Worm (Caenorhabditis elegans) whole organism, late embryonic: ENCODE results near the gene ZK930.2.

Experiments
- F13H6.1 ChIP-seq: sonication (generic microtip); optimal IDR thresholded peaks from 2 replicates; lab custom pipeline; 2016; ENCODE audit warnings: missing genetic modification characterization, missing compliant biosample characterization
- K02D7.2 ChIP-seq: sonication (generic microtip); optimal IDR thresholded peaks from 2 replicates; lab custom pipeline; 2017; ENCODE audit warnings: mild to moderate bottlenecking, missing genetic modification characterization, missing compliant biosample characterization
- T23F11.4 ChIP-seq: fragments of 200-800 bp; sonication (Bioruptor generic); optimal IDR thresholded peaks from 2 replicates; lab custom pipeline; 2018; ENCODE audit warnings: mild to moderate bottlenecking, missing genetic modification characterization, missing compliant biosample characterization
- Y22D7AL.16 ChIP-seq: sonication (generic microtip); optimal IDR thresholded peaks from 2 replicates; lab custom pipeline; 2016; ENCODE audit warnings: missing genetic modification characterization, missing compliant biosample characterization
- ahr-1 ChIP-seq: sonication (generic microtip); optimal IDR thresholded peaks from 2 replicates; lab custom pipeline; 2016; ENCODE audit warnings: missing genetic modification characterization, missing compliant biosample characterization
- ama-1 ChIP-seq: fragments of 150-350 bp; optimal IDR thresholded peaks from 2 replicates; lab custom pipeline; 2014
- ceh-2 ChIP-seq: sonication (generic microtip); optimal IDR thresholded peaks from 2 replicates; lab custom pipeline; 2016; ENCODE audit warnings: missing genotype, missing genetic modification characterization, missing compliant biosample characterization
- ceh-22 ChIP-seq: sonication (generic microtip); optimal IDR thresholded peaks from 2 replicates; lab custom pipeline; 2017; ENCODE audit warnings: missing biosample characterization, missing genetic modification characterization
- ceh-24 ChIP-seq: sonication (generic microtip); optimal IDR thresholded peaks from 2 replicates; lab custom pipeline; 2016; ENCODE audit warnings: mild to moderate bottlenecking, missing genetic modification characterization, missing compliant biosample characterization
- ceh-31 ChIP-seq: sonication (generic microtip); optimal IDR thresholded peaks from 2 replicates; lab custom pipeline; 2016; ENCODE audit warnings: missing genetic modification characterization, missing compliant biosample characterization
- ceh-34 ChIP-seq: sonication (generic microtip); optimal IDR thresholded peaks from 2 replicates; lab custom pipeline; 2016; ENCODE audit warnings: mild to moderate bottlenecking, missing genetic modification characterization, missing compliant biosample characterization
- ceh-45 ChIP-seq: fragments of 200-800 bp; sonication (Bioruptor generic); IDR thresholded peaks from 2 replicates; pipeline ENCODE4 v1.3.6; 2022; ENCODE audit warnings: missing genetic modification reagents, missing genetic modification characterization, missing compliant biosample characterization
- ceh-48 ChIP-seq: sonication (generic microtip); optimal IDR thresholded peaks from 2 replicates; lab custom pipeline; 2016; ENCODE audit warnings: missing genetic modification characterization, inconsistent platforms, missing compliant biosample characterization
- ceh-6 ChIP-seq: fragments of 200-800 bp; sonication (Bioruptor generic); optimal IDR thresholded peaks from 2 replicates; lab custom pipeline; 2018; ENCODE audit warnings: mild to moderate bottlenecking, missing genetic modification characterization, missing compliant biosample characterization
- che-1 ChIP-seq: sonication (generic microtip); optimal IDR thresholded peaks from 2 replicates; lab custom pipeline; 2016; ENCODE audit warnings: mild to moderate bottlenecking, missing genetic modification characterization, missing compliant biosample characterization
- dmd-4 ChIP-seq: sonication (generic microtip); optimal IDR thresholded peaks from 2 replicates; lab custom pipeline; 2016; ENCODE audit warnings: borderline replicate concordance, missing genetic modification characterization, missing compliant biosample characterization
- dve-1 ChIP-seq: sonication (generic microtip); optimal IDR thresholded peaks from 2 replicates; lab custom pipeline; 2017; ENCODE audit warnings: antibody characterized with exemption, mild to moderate bottlenecking, missing genetic modification characterization, missing compliant biosample characterization
- elt-2 ChIP-seq: sonication (generic microtip); optimal IDR thresholded peaks from 2 replicates; lab custom pipeline; 2016; ENCODE audit warnings: missing genetic modification reagents, missing genetic modification characterization, missing compliant biosample characterization
- elt-4 ChIP-seq: sonication (generic microtip); optimal IDR thresholded peaks from 2 replicates; lab custom pipeline; 2016; ENCODE audit warnings: missing genetic modification characterization, missing compliant biosample characterization
- ets-4 ChIP-seq: sonication (generic microtip); optimal IDR thresholded peaks from 2 replicates; lab custom pipeline; 2016; ENCODE audit warnings: missing genetic modification characterization, missing compliant biosample characterization
- eyg-1 ChIP-seq: sonication (generic microtip); optimal IDR thresholded peaks from 2 replicates; lab custom pipeline; 2016; ENCODE audit warnings: missing genotype, missing genetic modification characterization, missing compliant biosample characterization
- fax-1 ChIP-seq: sonication (generic microtip); optimal IDR thresholded peaks from 2 replicates; lab custom pipeline; 2016; ENCODE audit warnings: missing genotype, missing genetic modification characterization, missing compliant biosample characterization
- fkh-10 ChIP-seq: fragments of 150-350 bp; optimal IDR thresholded peaks from 2 replicates; lab custom pipeline; 2014; ENCODE audit warnings: missing biosample characterization, missing genetic modification reagents, missing genetic modification characterization
- fkh-6 ChIP-seq: sonication (generic microtip); optimal IDR thresholded peaks from 2 replicates; lab custom pipeline; 2016; ENCODE audit warnings: missing genetic modification characterization, missing compliant biosample characterization
- gmeb-2 ChIP-seq: sonication (generic microtip); optimal IDR thresholded peaks from 2 replicates; lab custom pipeline; 2016; ENCODE audit warnings: missing genetic modification characterization, inconsistent platforms, missing compliant biosample characterization
- hlh-15 ChIP-seq: sonication (generic microtip); optimal IDR thresholded peaks from 2 replicates; lab custom pipeline; 2016; ENCODE audit warnings: missing genetic modification characterization, missing compliant biosample characterization
- hlh-30 ChIP-seq: sonication (generic microtip); optimal IDR thresholded peaks from 2 replicates; lab custom pipeline; 2017; ENCODE audit warnings: antibody characterized with exemption, missing genetic modification characterization, missing compliant biosample characterization; ENCODE audit not compliant: insufficient read depth
- lim-6 ChIP-seq: sonication (generic microtip); optimal IDR thresholded peaks from 2 replicates; lab custom pipeline; 2016; ENCODE audit warnings: missing genetic modification characterization, missing compliant biosample characterization
- madf-2 ChIP-seq: sonication (generic microtip); optimal IDR thresholded peaks from 2 replicates; lab custom pipeline; 2017; ENCODE audit warnings: missing genetic modification characterization, missing compliant biosample characterization
- nfya-1 ChIP-seq: sonication (generic microtip); optimal IDR thresholded peaks from 2 replicates; lab custom pipeline; 2017; ENCODE audit warnings: missing genetic modification characterization, mild to moderate bottlenecking, missing compliant biosample characterization, antibody characterized with exemption, moderate library complexity
- nhr-11 ChIP-seq: fragments of 150-350 bp; optimal IDR thresholded peaks from 2 replicates; lab custom pipeline; 2014; ENCODE audit warnings: missing biosample characterization, missing genetic modification characterization
- nhr-232 ChIP-seq: sonication (generic microtip); optimal IDR thresholded peaks from 2 replicates; lab custom pipeline; 2016; ENCODE audit warnings: missing genetic modification characterization, missing compliant biosample characterization
- pag-3 ChIP-seq: sonication (generic microtip); optimal IDR thresholded peaks from 2 replicates; lab custom pipeline; 2016; ENCODE audit warnings: missing compliant biosample characterization, missing genetic modification characterization, borderline replicate concordance
- pha-2 ChIP-seq: sonication (generic microtip); optimal IDR thresholded peaks from 2 replicates; lab custom pipeline; 2017; ENCODE audit warnings: mild to moderate bottlenecking, missing genetic modification characterization, missing compliant biosample characterization
- pha-4 ChIP-seq: fragments of 150-350 bp; optimal IDR thresholded peaks from 2 replicates; lab custom pipeline; 2018; ENCODE audit warnings: missing biosample characterization, missing genetic modification reagents, missing genetic modification characterization
- pqm-1 ChIP-seq: sonication (generic microtip); optimal IDR thresholded peaks from 2 replicates; lab custom pipeline; 2016; ENCODE audit warnings: missing genetic modification characterization, missing compliant biosample characterization
- pros-1 ChIP-seq: fragments of 150-350 bp; optimal IDR thresholded peaks from 2 replicates; lab custom pipeline; 2014; ENCODE audit warnings: missing biosample characterization, missing genetic modification reagents, missing genetic modification characterization
- ref-2 ChIP-seq: sonication (generic microtip); optimal IDR thresholded peaks from 2 replicates; lab custom pipeline; 2016; ENCODE audit warnings: missing genetic modification characterization, missing compliant biosample characterization
- rnt-1 ChIP-seq: sonication (generic microtip); optimal IDR thresholded peaks from 2 replicates; lab custom pipeline; 2016; ENCODE audit warnings: missing genetic modification characterization, missing compliant biosample characterization
- sdc-2 ChIP-seq: sonication (generic microtip); optimal IDR thresholded peaks from 2 replicates; lab custom pipeline; 2016; ENCODE audit warnings: missing genotype, missing genetic modification characterization, missing compliant biosample characterization
- sox-2 ChIP-seq: fragments of 200-800 bp; sonication (Bioruptor generic); IDR thresholded peaks from 2 replicates; pipeline ENCODE4 v1.3.6; 2022; ENCODE audit warnings: missing genetic modification reagents, missing genetic modification characterization, missing compliant biosample characterization
- sox-4 ChIP-seq: sonication (generic microtip); optimal IDR thresholded peaks from 2 replicates; lab custom pipeline; 2017; ENCODE audit warnings: mild to moderate bottlenecking, missing genetic modification characterization, inconsistent platforms, missing compliant biosample characterization
- syd-9 ChIP-seq: sonication (generic microtip); optimal IDR thresholded peaks from 2 replicates; lab custom pipeline; 2016; ENCODE audit warnings: mild to moderate bottlenecking, missing genetic modification characterization, moderate library complexity, missing compliant biosample characterization
- tbx-2 ChIP-seq: sonication (generic microtip); optimal IDR thresholded peaks from 2 replicates; lab custom pipeline; 2016; ENCODE audit warnings: missing genetic modification characterization, missing compliant biosample characterization
- ttx-3 ChIP-seq: sonication (generic microtip); optimal IDR thresholded peaks from 2 replicates; lab custom pipeline; 2016; ENCODE audit warnings: missing genetic modification reagents, missing genetic modification characterization, missing compliant biosample characterization
- unc-55 ChIP-seq: sonication (generic microtip); optimal IDR thresholded peaks from 2 replicates; lab custom pipeline; 2017; ENCODE audit warnings: missing biosample characterization, missing genetic modification reagents, missing genetic modification characterization
- unc-86 ChIP-seq: sonication (generic microtip); optimal IDR thresholded peaks from 2 replicates; lab custom pipeline; 2016; ENCODE audit warnings: missing genetic modification characterization, missing compliant biosample characterization
- zip-5 ChIP-seq: sonication (generic microtip); optimal IDR thresholded peaks from 2 replicates; lab custom pipeline; 2016; ENCODE audit warnings: missing genetic modification characterization, missing compliant biosample characterization
- ztf-16 ChIP-seq: sonication (generic microtip); optimal IDR thresholded peaks from 2 replicates; lab custom pipeline; 2017; ENCODE audit warnings: missing genetic modification characterization, missing compliant biosample characterization

The ZK930.2 gene

DNA sequence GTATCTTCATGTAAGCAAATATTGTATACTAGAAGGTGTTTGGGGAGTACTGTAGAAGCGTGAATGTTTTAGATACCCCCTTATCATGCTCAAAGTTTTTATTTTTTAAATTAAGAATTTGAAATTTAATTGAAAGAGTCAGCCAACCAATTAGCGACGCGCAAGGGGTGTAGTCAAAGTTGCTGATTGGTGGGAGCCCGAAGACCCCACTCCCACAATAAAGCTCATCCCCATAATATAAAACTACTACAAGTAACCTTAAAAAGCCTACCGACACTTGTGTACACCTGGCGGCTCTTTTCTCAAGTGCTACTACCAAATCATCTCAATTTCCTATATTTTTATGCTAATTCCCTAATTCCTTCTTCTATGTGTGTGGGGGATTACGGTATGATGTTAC, 6.5 kb upstream of the ZK930.2 start:
- peak; percentile 87 for TF ChIP-seq nfya-1
- no peak for TF ChIP-seq madf-2

DNA sequence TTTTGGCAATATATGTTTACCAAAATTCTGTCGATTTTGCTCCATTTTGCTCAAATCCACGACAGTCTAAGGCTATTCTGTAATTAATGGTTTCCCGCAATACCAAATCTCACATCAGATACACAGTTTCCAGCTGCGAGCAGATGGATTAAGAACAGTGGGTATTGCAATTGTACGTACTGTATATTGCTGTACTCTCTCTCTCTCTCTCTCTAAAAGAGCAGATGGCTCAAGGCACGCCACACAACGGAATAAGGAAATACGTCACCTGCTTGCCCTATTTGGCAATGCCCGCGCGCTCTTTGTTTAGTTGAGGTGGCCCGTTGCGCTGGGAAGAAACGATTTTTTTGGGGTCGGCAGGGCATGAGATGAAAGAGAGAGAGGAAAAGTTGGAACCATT, 2.6 kb downstream of the ZK930.2 start:
- TF ChIP-seq ahr-1 (tag; lab: Kevin White, UChicago) = no peak
- no peak for TF ChIP-seq ets-4 (tag; lab: Kevin White, UChicago)
- peak; percentile 50 for TF ChIP-seq tbx-2 (tag; lab: Kevin White, UChicago)
- TF ChIP-seq ref-2 (tag; lab: Kevin White, UChicago) = peak; percentile 81
- TF ChIP-seq K02D7.2 = no peak
- no peak for TF ChIP-seq syd-9 (tag; lab: Kevin White, UChicago)
- peak; percentile 52 for TF ChIP-seq ceh-31 (tag; lab: Kevin White, UChicago)
- TF ChIP-seq hlh-30 (tag; lab: Kevin White, UChicago) = peak; percentile 22
- no peak for TF ChIP-seq pros-1 (tag; lab: Kevin White, UChicago)
- TF ChIP-seq, all 69 proteins: peak for 4

DNA sequence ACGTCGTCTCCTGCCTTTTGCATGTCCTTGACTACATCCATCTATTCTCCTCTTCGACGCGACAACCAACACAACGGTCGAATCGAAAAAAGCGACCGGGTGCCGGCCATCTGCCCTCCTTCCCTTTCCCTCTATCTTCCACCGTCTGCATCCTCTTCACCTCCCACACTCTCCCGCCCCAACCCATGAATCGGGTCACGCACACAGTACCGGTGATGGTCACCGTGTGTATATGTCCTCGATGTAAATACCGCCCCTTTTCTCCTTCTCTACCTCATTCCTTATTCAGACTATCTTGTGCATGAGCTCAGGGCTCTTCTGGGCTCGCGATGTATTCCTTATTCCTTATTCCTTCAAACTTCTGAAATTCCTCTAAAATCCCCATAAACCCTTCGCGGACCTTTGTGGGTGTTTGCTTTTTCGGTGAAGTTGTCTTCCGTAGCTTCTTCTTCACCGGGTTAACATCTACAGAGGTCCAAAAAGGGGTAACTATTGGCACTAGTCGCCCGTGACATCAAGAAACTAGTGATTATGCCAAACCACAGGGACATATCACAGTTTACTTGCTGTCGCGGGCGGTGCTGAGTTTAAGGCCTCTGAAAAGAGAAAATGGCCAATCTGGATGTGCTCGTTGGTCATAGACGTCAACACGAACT, 3.7 kb downstream of the ZK930.2 start:
- no peak for TF ChIP-seq ceh-24 (tag; lab: Kevin White, UChicago)
- no peak for TF ChIP-seq fax-1 (tag; lab: Kevin White, UChicago)
- TF ChIP-seq che-1 (tag; lab: Kevin White, UChicago) = no peak
- TF ChIP-seq Y22D7AL.16 = no peak
- no peak for TF ChIP-seq nhr-232 (tag; lab: Kevin White, UChicago)
- TF ChIP-seq tbx-2 (tag; lab: Kevin White, UChicago) = peak; percentile 11
- TF ChIP-seq ets-4 (tag; lab: Kevin White, UChicago) = no peak
- TF ChIP-seq ztf-16 (tag; lab: Kevin White, UChicago) = no peak
- TF ChIP-seq rnt-1 (tag; lab: Kevin White, UChicago) = peak; percentile 8
- TF ChIP-seq ceh-45 (GFP tag; lab: Robert Waterston, UW) = no peak
- TF ChIP-seq ref-2 (tag; lab: Kevin White, UChicago) = peak; percentile 54
- peak; percentile 19 for TF ChIP-seq eyg-1
- TF ChIP-seq ttx-3 = no peak
- TF ChIP-seq zip-5 (tag; lab: Kevin White, UChicago) = no peak
- TF ChIP-seq ceh-34 (tag; lab: Kevin White, UChicago) = peak; percentile 7
- no peak for TF ChIP-seq unc-86 (tag; lab: Kevin White, UChicago)
- no peak for TF ChIP-seq pha-2 (tag; lab: Kevin White, UChicago)
- no peak for TF ChIP-seq ceh-22 (tag; lab: Kevin White, UChicago)
- TF ChIP-seq pha-4 = no peak
- TF ChIP-seq hlh-30 (tag; lab: Kevin White, UChicago) = peak; percentile 84
- TF ChIP-seq dve-1 (tag; lab: Kevin White, UChicago) = no peak
- TF ChIP-seq fkh-10 (GFP tag; lab: Kevin White, UChicago) = no peak
- TF ChIP-seq fkh-6 (tag; lab: Kevin White, UChicago) = no peak
- peak; percentile 60 for TF ChIP-seq unc-55 (GFP tag; lab: Kevin White, UChicago)
- TF ChIP-seq ama-1 (lab: Kevin White, UChicago) = peak; percentile 67
- no peak for TF ChIP-seq F13H6.1 (tag; lab: Kevin White, UChicago)
- TF ChIP-seq ceh-48 (tag; lab: Kevin White, UChicago) = no peak
- TF ChIP-seq lim-6 (tag; lab: Kevin White, UChicago) = no peak
- no peak for TF ChIP-seq pqm-1
- TF ChIP-seq dmd-4 (tag; lab: Kevin White, UChicago) = peak; percentile 8
- no peak for TF ChIP-seq pag-3 (tag; lab: Kevin White, UChicago)
- no peak for TF ChIP-seq sox-4 (tag; lab: Kevin White, UChicago)
- no peak for TF ChIP-seq T23F11.4 (GFP tag; lab: Kevin White, UChicago)
- TF ChIP-seq sdc-2 = peak; percentile 31
- TF ChIP-seq nfya-1 = peak; percentile 28
- TF ChIP-seq sox-2 (GFP tag; lab: Robert Waterston, UW) = no peak
- peak; percentile 16 for TF ChIP-seq ceh-2 (tag; lab: Kevin White, UChicago)
- TF ChIP-seq nhr-11 (tag; lab: Kevin White, UChicago) = no peak
- TF ChIP-seq ahr-1 (tag; lab: Kevin White, UChicago) = no peak
- no peak for TF ChIP-seq elt-2 (tag; lab: Kevin White, UChicago)
- peak; percentile 25 for TF ChIP-seq ceh-6 (GFP tag; lab: Kevin White, UChicago)
- no peak for TF ChIP-seq elt-4 (tag; lab: Kevin White, UChicago)
- no peak for TF ChIP-seq hlh-15
- no peak for TF ChIP-seq gmeb-2 (tag; lab: Kevin White, UChicago)
